Worm (Caenorhabditis elegans): ENCODE results near the gene F53H2.1.

Gene F53H2.1

ce11 chrV:20387415-20387814 lies at the start of gene F53H2.1:
Gene F53H2.1 (plus strand): TSS chrV:20387715.
- TF ChIP-seq ztf-11 (tag; optimal IDR thresholded peaks at IDR 0.05) (no peak), efl-1 (optimal IDR thresholded peaks at IDR 0.05) (no peak), efl-1 (GFP tag; optimal IDR thresholded peaks at IDR 0.05 in 1 of 2) (no peak), rnt-1 (tag; optimal IDR thresholded peaks at IDR 0.05) (no peak), aha-1 (tag; optimal IDR thresholded peaks at IDR 0.05) (no peak), nhr-85 (tag) (peak; percentile 50), ama-1 (optimal IDR thresholded peaks at IDR 0.05) (no peak), nhr-71 (tag; optimal IDR thresholded peaks at IDR 0.05) (no peak), F16B12.6 (tag; optimal IDR thresholded peaks at IDR 0.05) (no peak)

- TF ChIP-seq aly-2 (tag; optimal IDR thresholded peaks at IDR 0.05): no peak
- no peak for TF ChIP-seq ceh-63 (GFP tag; optimal IDR thresholded peaks at IDR 0.05)
- no peak for TF ChIP-seq irx-1 (tag; optimal IDR thresholded peaks at IDR 0.05)
- no peak for TF ChIP-seq vab-15 (tag; optimal IDR thresholded peaks at IDR 0.05)
- no peak for TF ChIP-seq nhr-28 (tag; optimal IDR thresholded peaks at IDR 0.05)
- TF ChIP-seq nhr-71 (tag; optimal IDR thresholded peaks at IDR 0.05): no peak
These were observed 49.5 kb upstream of the F53H2.1 start for ce11 chrV:20338020-20338419.

DNA sequence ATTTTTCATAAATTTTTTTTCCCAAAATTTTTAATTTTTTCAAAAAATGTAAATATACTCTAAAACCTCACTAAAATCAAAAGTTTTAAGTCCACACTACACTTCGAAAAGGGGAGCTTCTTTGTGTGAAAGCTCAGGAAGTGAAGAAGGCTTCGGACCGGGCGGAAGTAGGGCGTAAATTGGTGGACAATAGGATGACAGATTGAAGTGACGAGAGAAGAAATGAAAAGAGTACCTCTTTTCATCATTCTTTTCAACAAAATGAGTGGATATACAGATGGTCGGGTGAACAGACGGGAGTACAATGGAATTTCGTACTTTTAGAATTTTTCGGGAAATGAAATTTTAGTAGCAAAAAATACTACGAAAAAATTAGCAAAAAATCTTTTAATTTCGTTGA lies 48.6 kb upstream of the F53H2.1 start:
- TF ChIP-seq unc-98 (GFP tag; IDR thresholded peaks at IDR 0.05): no peak
- TF ChIP-seq fkh-10 (GFP tag; optimal IDR thresholded peaks at IDR 0.05): peak; percentile 44
- TF ChIP-seq C16A3.4 (tag; optimal IDR thresholded peaks at IDR 0.05): no peak
- TF ChIP-seq lin-13 (GFP tag; optimal IDR thresholded peaks at IDR 0.05): no peak
- peak; percentile 23 for TF ChIP-seq irx-1 (tag; optimal IDR thresholded peaks at IDR 0.05)
- TF ChIP-seq pqm-1 (tag; optimal IDR thresholded peaks at IDR 0.05): no peak
- no peak for TF ChIP-seq egl-27 (tag; optimal IDR thresholded peaks at IDR 0.05)
- no peak for TF ChIP-seq unc-130 (tag; optimal IDR thresholded peaks at IDR 0.05)
- no peak for TF ChIP-seq nhr-85 (tag)

DNA sequence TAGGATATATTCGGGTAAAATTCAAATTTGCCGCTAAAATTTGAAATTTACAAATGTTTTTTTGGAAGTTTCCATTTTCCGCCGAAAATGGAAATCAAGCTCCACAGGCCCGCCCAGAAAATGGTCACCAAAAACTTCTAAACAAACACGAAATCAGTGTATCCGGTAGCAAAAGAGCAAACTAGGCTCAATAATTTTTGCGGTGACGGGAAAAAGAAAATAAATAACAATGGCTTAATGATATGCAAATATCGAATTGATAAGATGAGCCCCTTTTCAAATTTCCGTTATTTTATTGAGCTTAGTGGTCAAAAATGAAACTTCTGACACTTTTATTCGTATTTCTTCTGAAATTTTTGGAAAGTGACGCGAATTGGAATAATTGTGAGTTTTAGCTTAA lies 42.6 kb upstream of the F53H2.1 start, which contains the start of gene Y38H6A.3:
Gene Y38H6A.3 (plus strand): TSS at position 301 of the 400 bp plus-strand sequence.
- TF ChIP-seq C04F5.9 (tag; optimal IDR thresholded peaks at IDR 0.05): no peak
- TF ChIP-seq dpl-1 (GFP tag; optimal IDR thresholded peaks at IDR 0.05): no peak
- TF ChIP-seq nhr-90 (tag; optimal IDR thresholded peaks at IDR 0.05; ENCODE audit: poor library complexity): no peak
- no peak for TF ChIP-seq nhr-237 (tag; optimal IDR thresholded peaks at IDR 0.05)
- TF ChIP-seq hpl-2 (GFP tag; optimal IDR thresholded peaks at IDR 0.05): no peak
- TF ChIP-seq fkh-4 (tag; optimal IDR thresholded peaks at IDR 0.05; ENCODE audit: borderline replicate concordance): no peak
- no peak for TF ChIP-seq ces-1 (GFP tag; optimal IDR thresholded peaks at IDR 0.05)
- no peak for TF ChIP-seq efl-1 (optimal IDR thresholded peaks at IDR 0.05)
- no peak for TF ChIP-seq efl-1 (GFP tag; optimal IDR thresholded peaks at IDR 0.05 in 1 of 2)
- TF ChIP-seq nhr-76 (tag; optimal IDR thresholded peaks at IDR 0.05): no peak
- no peak for TF ChIP-seq blmp-1 (tag; optimal IDR thresholded peaks at IDR 0.05)
- no peak for TF ChIP-seq sox-4 (tag; optimal IDR thresholded peaks at IDR 0.05)

DNA sequence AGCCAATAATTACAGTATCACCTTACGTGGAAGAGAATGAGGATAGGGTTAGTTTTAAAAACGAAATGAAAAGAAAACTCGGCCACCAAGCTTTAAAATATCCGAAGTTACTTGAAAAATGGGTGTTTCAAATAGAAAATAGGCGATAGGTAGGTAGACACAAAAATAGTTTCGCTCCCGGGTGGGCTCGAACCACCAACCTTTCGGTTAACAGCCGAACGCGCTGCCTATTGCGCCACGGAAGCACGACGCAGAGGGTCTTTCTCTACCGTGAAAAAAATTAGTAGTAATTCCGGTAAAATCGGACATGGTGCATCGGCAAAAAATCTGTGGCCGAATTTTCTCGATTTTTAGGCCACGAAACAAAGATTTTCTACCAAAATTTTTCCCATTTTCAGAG lies 39.9 kb upstream of the F53H2.1 start:
- TF ChIP-seq Y116A8C.19 (tag; optimal IDR thresholded peaks at IDR 0.05; ENCODE audit: borderline replicate concordance) (no peak), snu-23 (GFP tag; optimal IDR thresholded peaks at IDR 0.05) (no peak), nhr-76 (tag; optimal IDR thresholded peaks at IDR 0.05) (no peak), efl-1 (optimal IDR thresholded peaks at IDR 0.05) (no peak), efl-1 (GFP tag; optimal IDR thresholded peaks at IDR 0.05 in 1 of 2) (no peak), jun-1 (tag; optimal IDR thresholded peaks at IDR 0.05) (no peak), zip-4 (GFP tag; optimal IDR thresholded peaks at IDR 0.05) (no peak), unc-30 (tag; optimal IDR thresholded peaks at IDR 0.05) (no peak), ets-5 (GFP tag; IDR thresholded peaks at IDR 0.05) (no peak), lsy-2 (tag; optimal IDR thresholded peaks at IDR 0.05) (no peak), nhr-71 (tag; optimal IDR thresholded peaks at IDR 0.05) (no peak), skn-1 (tag; optimal IDR thresholded peaks at IDR 0.05) (no peak), mef-2 (tag; optimal IDR thresholded peaks at IDR 0.05) (no peak), pqm-1 (tag; optimal IDR thresholded peaks at IDR 0.05) (no peak), efl-3 (GFP tag; optimal IDR thresholded peaks at IDR 0.05) (no peak), unc-62 (GFP tag; optimal IDR thresholded peaks at IDR 0.05) (no peak)

All from whole organism, L1 larva.